Worm (Caenorhabditis elegans) whole organism, dauer: ENCODE data around the gene F41G3.5.

Experiments used
- unc-62 ChIP-seq: sonication (generic microtip); optimal IDR thresholded peaks from 2 replicates; lab custom pipeline; 2017; ENCODE audit warnings: missing biosample characterization, missing genetic modification reagents, missing genetic modification characterization

The F41G3.5 gene

ce11 chrII:6746404-6746803, at the start of gene F41G3.5:
Gene F41G3.5 (plus strand): TSS chrII:6746704.
- no peak for TF ChIP-seq unc-62 (GFP tag; lab: Kevin White, UChicago)

ce11 chrII:6698784-6699183, 47.7 kb upstream of the F41G3.5 start, which contains the start of gene C18H9.1:
Gene C18H9.1 (plus strand): TSS chrII:6699084.
- no peak for TF ChIP-seq unc-62 (GFP tag; lab: Kevin White, UChicago)

ce11 chrII:6701497-6701896, 45.0 kb upstream of the F41G3.5 start, which contains the start of gene C18H9.6:
Gene C18H9.6 (minus strand): TSS chrII:6701625.
- TF ChIP-seq unc-62 (GFP tag; lab: Kevin White, UChicago) = no peak

DNA sequence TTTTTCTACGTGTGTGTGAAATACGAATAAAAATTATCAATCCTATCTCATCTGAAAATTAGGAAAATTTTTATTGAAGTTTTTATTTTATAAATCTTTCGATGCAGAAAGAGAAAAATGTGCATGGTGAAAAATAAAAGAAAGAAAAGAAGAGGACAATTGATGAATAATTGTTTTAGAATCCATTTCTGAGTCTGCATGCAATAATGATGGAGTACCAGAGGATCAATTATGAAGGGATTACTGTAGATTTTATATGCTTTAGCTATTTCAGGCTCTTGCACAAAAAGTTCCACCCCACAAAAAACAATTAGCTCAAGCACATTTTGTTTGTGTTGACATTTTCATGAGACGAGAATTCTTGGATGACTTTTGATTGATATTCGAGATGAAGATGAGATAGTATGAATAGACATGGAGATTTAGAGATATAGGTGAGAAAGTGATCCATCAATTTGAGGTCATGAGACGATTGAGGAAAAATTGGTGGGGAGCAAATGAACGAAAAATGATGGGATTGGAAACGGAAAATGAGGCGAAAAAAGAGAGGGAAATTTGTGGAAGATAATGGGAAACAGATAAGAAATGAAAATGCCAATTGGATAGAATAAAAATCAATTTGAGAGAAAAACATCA, 40.8 kb upstream of the F41G3.5 start, which contains the start of gene rpy-1:
rpy-1 (minus strand) TSS at position 51 of the 636 bp plus-strand sequence.
- no peak for TF ChIP-seq unc-62 (GFP tag; lab: Kevin White, UChicago)

- no peak for TF ChIP-seq unc-62 (GFP tag; lab: Kevin White, UChicago)
Observed at ce11 chrII:6706552-6707091, 39.9 kb upstream of the F41G3.5 start.

DNA sequence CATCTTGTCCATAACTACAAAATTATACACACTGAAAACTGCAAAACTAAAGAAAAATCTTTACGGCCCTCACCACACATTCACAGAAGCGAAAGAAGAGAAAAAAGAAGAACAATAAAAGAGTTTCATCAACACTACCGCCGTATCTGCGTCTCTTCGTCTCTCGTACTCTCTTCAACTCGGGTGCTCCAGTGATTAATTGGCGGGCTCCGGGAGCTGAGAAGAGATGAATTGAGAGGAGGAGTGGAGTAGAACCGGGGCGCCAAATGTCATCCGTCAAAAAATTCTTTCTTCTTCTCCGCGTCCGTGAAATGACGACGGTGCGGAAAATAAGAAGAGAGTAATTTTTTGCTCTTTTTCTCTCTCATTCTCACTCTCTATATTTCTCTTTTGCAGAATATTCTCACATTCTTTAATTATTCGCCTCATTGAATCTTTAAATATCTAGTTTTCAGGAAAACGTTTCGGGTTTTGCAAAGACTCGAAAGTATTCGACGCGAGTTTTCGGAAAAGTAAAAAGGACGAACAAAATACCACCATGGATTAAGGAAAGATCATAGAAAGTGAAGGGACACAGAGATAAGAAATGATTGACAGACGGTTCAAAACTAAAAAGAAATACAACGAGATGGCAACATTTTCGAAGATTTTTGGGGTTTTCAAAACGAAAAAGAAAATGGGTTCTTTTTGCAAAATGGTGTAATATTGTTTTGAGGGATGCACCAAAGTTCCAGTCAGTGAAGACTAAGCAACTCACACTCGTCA, 38.8 kb upstream of the F41G3.5 start:
- no peak for TF ChIP-seq unc-62 (GFP tag; lab: Kevin White, UChicago)

DNA sequence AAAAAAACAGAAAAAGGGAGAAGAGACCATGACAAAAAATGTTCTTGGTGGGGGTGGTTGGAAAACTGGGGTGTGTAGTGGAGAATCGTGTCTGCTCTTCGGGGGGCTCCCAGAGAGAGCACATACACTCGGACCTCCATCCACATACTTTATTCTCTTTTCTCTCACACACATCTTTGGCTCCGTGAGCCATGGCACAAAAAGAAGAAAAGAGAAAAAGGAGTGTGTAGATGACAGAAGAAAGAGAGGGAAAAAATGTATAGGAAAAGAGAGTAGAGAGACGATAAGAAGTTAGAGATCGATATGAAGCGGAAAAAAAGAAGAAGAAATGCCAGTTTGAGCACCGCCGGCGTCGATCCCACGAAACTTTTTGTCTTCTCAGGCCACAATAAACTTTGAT, 37.5 kb upstream of the F41G3.5 start:
- no peak for TF ChIP-seq unc-62 (GFP tag; lab: Kevin White, UChicago)

DNA sequence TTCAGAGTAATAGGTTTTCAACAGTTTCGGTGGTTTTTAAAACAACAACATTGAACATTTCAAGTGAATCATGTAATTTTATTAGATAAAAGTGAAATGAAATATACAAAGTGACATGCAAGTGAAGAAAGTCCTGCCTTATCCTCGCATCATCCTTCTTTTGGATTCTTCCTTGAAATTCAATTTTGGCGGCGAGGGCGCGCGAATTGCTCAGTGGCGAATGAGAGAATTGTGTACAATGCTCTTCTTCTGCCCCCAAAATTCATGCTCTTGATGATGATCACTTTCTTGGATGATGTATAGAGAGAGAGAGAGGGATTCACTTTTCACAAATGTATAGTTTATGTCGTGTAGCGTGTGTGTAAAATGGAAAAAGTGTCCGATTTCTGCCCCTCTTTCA, 36.8 kb upstream of the F41G3.5 start:
- no peak for TF ChIP-seq unc-62 (GFP tag; lab: Kevin White, UChicago)

ce11 chrII:6710596-6710995, 35.9 kb upstream of the F41G3.5 start:
- no peak for TF ChIP-seq unc-62 (GFP tag; lab: Kevin White, UChicago)

ce11 chrII:6712177-6712981, 34.1 kb upstream of the F41G3.5 start, which contains the start of the genes dpy-10 and T14B4.19:
Gene dpy-10 (minus strand): TSS chrII:6712227.
Gene T14B4.19 (minus strand): TSS chrII:6712931.
- TF ChIP-seq unc-62 (GFP tag; lab: Kevin White, UChicago) = no peak

- no peak for TF ChIP-seq unc-62 (GFP tag; lab: Kevin White, UChicago)
Observed at ce11 chrII:6713003-6713402, 33.5 kb upstream of the F41G3.5 start.

DNA sequence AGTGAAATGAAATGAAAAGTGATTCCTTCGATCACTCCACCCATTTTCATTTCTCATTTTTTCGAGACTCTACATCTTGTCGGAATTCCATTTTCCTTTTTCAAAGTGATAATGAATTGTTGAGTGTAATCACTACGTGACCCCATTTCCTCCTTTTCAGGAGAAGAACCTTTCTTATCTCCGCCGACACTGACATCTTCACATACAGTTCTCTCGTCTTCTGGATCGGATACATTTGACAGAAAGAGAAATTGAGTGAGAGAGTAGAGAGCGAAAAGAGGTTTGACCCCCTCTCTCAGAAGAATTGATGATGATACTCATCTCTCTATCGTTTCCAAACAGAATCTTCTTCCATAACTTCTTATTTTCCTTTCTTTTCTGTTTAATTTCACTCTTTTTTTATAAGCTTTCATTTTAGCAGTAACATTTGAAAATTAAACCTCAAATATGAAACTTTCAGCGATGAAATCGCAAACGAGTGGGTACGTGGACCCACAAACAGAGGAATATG, 32.6 kb upstream of the F41G3.5 start, which contains the start of gene dpy-2:
dpy-2 (plus strand) TSS at position 461 of the 511 bp plus-strand sequence.
- TF ChIP-seq unc-62 (GFP tag; lab: Kevin White, UChicago) = no peak

DNA sequence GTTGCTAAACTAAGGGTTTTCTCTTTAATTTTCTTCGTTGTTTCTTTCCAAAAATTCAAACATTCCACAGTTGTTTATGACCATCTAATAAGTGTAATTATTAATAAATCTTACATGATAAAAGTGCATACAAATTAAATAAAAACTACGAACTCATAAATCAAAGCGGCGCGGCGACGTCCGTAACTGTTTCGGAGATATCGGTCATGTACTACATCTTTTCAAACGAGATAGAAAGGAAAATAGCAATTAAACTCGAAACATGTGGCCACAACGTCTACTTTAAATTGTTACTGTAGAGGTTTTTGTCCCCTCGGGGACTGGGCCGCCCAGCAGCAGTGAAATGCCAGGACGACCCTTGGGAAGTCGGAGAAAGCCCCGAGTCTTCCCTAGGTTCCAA, 30.7 kb upstream of the F41G3.5 start:
- TF ChIP-seq unc-62 (GFP tag; lab: Kevin White, UChicago) = no peak

DNA sequence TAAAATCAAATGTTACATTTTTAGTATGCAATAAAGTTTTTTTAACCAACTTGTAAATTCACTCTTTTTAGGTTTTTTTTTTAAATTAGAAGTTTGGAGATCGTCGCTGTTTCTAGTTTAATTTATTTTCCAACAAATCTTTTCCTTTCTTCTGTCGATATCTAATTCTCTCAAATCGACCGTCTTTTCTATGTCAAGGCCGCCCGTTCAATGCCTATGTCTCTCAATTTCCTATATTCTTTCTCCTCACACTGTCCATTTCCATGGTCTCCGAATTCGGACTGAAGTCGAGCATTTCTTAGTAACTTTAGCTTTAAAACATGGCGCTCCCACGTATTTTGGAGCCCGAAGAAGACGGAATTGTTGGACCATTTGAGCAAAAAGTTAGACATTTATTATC, 29.9 kb upstream of the F41G3.5 start, which contains the start of the genes T14B4.5 and T14B4.20:
T14B4.5 (plus strand) TSS at position 226 of the 400 bp plus-strand sequence.
T14B4.20 (plus strand) TSS at position 264 of the 400 bp plus-strand sequence.
- no peak for TF ChIP-seq unc-62 (GFP tag; lab: Kevin White, UChicago)

DNA sequence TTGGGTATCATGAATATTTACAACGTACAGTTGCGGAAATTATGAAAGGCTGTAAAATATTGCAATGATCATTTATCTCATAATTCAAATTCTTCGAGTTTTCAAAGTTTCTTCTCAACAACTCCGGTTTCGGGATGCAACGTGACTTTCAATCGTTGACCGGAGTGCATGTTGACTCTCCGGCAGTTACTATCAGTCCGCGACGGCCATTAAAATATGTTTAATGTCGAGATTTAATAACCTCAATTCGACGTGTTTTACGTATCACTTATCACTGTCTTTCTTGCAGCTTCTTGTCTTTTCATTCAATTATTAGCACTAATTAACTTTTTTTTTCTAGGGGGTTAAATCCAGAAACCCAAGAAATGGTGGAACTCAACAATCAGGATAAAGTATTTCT, 28.3 kb upstream of the F41G3.5 start, which contains the start of gene tsp-10:
tsp-10 (plus strand) TSS at position 366 of the 400 bp plus-strand sequence.
- TF ChIP-seq unc-62 (GFP tag; lab: Kevin White, UChicago) = no peak
